Fruit fly (Drosophila melanogaster): Measurements from ENCODE around the gene primo-1.

Gene primo-1

DNA sequence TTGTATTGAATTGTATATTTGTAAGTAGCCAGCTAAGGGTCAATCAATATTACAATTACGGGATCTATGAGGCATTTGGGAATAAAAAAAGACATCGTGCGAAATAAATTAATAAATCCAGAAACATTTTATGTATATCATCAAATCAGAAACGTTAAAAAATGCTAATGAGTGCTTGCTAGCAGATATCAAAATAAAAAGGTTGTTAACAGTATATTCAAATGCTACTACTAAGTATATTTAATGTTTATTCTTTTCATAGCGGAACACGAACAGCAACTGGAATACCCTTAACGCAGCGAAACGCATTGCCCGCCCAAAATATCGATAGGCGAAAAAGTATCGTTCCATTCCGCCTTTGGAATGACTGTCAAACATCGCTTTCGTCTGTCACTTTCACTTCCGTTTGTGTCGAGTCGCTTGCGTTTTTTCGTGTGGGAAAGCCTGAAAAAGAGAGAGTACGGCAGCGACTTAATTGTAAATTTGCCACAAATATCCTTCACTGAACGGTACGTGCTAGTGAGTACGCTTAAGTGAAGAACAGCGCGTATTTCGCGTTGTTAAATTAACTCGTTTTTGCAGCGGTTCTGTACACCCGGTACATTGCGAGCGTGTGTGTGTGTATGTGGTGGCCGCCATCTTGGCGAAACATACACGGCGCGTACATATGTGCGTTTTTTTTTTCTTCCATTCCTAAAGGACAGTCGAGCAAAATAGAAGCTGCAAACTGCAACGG, 50.5 kb downstream of the primo-1 start, which contains the start of gene B52 (continued):
- TF ChIP-seq D (optimal IDR thresholded peaks at IDR 0.05) = peak; percentile 8
- peak; percentile 41 for TF ChIP-seq D (GFP tag; optimal IDR thresholded peaks at IDR 0.05)
- TF ChIP-seq CG9215 (GFP tag; IDR thresholded peaks at IDR 0.05) = peak; percentile 39; the same call in 1 of the 2 replicates
- TF ChIP-seq shn (GFP tag; optimal IDR thresholded peaks at IDR 0.05) = peak; percentile 56
- peak; percentile 39 for TF ChIP-seq CG2202 (tag; optimal IDR thresholded peaks at IDR 0.05)
- TF ChIP-seq Kr (GFP tag; optimal IDR thresholded peaks at IDR 0.05) = peak; percentile 45
- TF ChIP-seq CG6689 (GFP tag; IDR thresholded peaks at IDR 0.05) = peak; percentile 43
- TF ChIP-seq jigr1 (GFP tag; IDR thresholded peaks at IDR 0.05) = no peak
- peak; percentile 29 for TF ChIP-seq nmo (GFP tag; optimal IDR thresholded peaks at IDR 0.05)
- peak; percentile 87 for TF ChIP-seq lab (GFP tag; optimal IDR thresholded peaks at IDR 0.05)
- TF ChIP-seq Fer2 (tag; optimal IDR thresholded peaks at IDR 0.05) = peak; percentile 17
- peak; percentile 31 for TF ChIP-seq CG9797 (GFP tag; optimal IDR thresholded peaks at IDR 0.05)
- TF ChIP-seq dmrt99B (tag; optimal IDR thresholded peaks at IDR 0.05) = no peak
- no peak for TF ChIP-seq Sry-β (GFP tag; optimal IDR thresholded peaks at IDR 0.05)
- peak; percentile 53; the same call in 2 of the 3 replicates for TF ChIP-seq Dbx (GFP tag; IDR thresholded peaks at IDR 0.05)
- TF ChIP-seq Xbp1 (GFP tag; optimal IDR thresholded peaks at IDR 0.05) = peak; percentile 35
- peak; percentile 87 for TF ChIP-seq sens (GFP tag)
- TF ChIP-seq CG10543 (GFP tag; optimal IDR thresholded peaks at IDR 0.05) = peak; percentile 68
- TF ChIP-seq Doc3 (GFP tag; IDR thresholded peaks at IDR 0.05; ENCODE audit: partially characterized antibody) = no peak
- TF ChIP-seq az2 (GFP tag; optimal IDR thresholded peaks at IDR 0.05) = peak; percentile 15
- TF ChIP-seq Dip3 (GFP tag; optimal IDR thresholded peaks at IDR 0.05) = peak; percentile 17
- TF ChIP-seq Sry-δ (GFP tag; optimal IDR thresholded peaks at IDR 0.05) = peak; percentile 60
- peak; percentile 12 for TF ChIP-seq CG2120 (GFP tag; optimal IDR thresholded peaks at IDR 0.05)
- TF ChIP-seq CG13123 (GFP tag; optimal IDR thresholded peaks at IDR 0.05) = no peak
- peak; percentile 59 for TF ChIP-seq Ptx1 (GFP tag; IDR thresholded peaks at IDR 0.05)
- TF ChIP-seq hbn (GFP tag; IDR thresholded peaks at IDR 0.05; ENCODE audit: partially characterized antibody) = no peak
- TF ChIP-seq Aef1 (GFP tag; IDR thresholded peaks at IDR 0.05) = peak; percentile 55; the same call in 1 of the 3 replicates
- TF ChIP-seq corto (GFP tag; optimal IDR thresholded peaks at IDR 0.05) = no peak
- peak; percentile 70 for TF ChIP-seq kah (GFP tag; optimal IDR thresholded peaks at IDR 0.05)
- TF ChIP-seq CG15011 (GFP tag; optimal IDR thresholded peaks at IDR 0.05) = peak; percentile 51
- TF ChIP-seq CG15696 (tag; optimal IDR thresholded peaks at IDR 0.05) = peak; percentile 10
- TF ChIP-seq CG10462 (GFP tag; optimal IDR thresholded peaks at IDR 0.05) = no peak
- TF ChIP-seq Scr (GFP tag; IDR thresholded peaks at IDR 0.05; ENCODE audit: partially characterized antibody) = peak; percentile 55
- peak; percentile 34 for TF ChIP-seq pnt (GFP tag; optimal IDR thresholded peaks at IDR 0.05)
- peak; percentile 64 for TF ChIP-seq CG31365 (tag; optimal IDR thresholded peaks at IDR 0.05)
- TF ChIP-seq Antp (GFP tag; optimal IDR thresholded peaks at IDR 0.05) = peak; percentile 48
- peak; percentile 20 for TF ChIP-seq CG17829 (tag; optimal IDR thresholded peaks at IDR 0.05)
- TF ChIP-seq pfk (GFP tag; optimal IDR thresholded peaks at IDR 0.05) = peak; percentile 95
- peak; percentile 49 for TF ChIP-seq MBD-R2 (GFP tag; IDR thresholded peaks at IDR 0.05)
- peak; percentile 62 for TF ChIP-seq Sox100B (GFP tag; optimal IDR thresholded peaks at IDR 0.05)
- no peak for TF ChIP-seq toy (GFP tag; IDR thresholded peaks at IDR 0.05)
- peak; percentile 78 for TF ChIP-seq gcm (GFP tag; optimal IDR thresholded peaks at IDR 0.05)
- no peak for TF ChIP-seq H2.0 (GFP tag; IDR thresholded peaks at IDR 0.05)
- TF ChIP-seq sug (tag; optimal IDR thresholded peaks at IDR 0.05) = no peak
- peak; percentile 93 for TF ChIP-seq CG17802 (tag; optimal IDR thresholded peaks at IDR 0.05)
- peak; percentile 49 for TF ChIP-seq lbe (GFP tag; optimal IDR thresholded peaks at IDR 0.05)
- peak; percentile 53; the same call in 1 of the 2 replicates for TF ChIP-seq al (GFP tag; IDR thresholded peaks at IDR 0.05)
- TF ChIP-seq crp (GFP tag; optimal IDR thresholded peaks at IDR 0.05) = peak in 1 of 2 experiments; percentile 20
- peak; percentile 61 for TF ChIP-seq HmgZ (tag; optimal IDR thresholded peaks at IDR 0.05)
